Worm (Caenorhabditis elegans): ENCODE measurements around the gene scp-1.

Gene scp-1

DNA sequence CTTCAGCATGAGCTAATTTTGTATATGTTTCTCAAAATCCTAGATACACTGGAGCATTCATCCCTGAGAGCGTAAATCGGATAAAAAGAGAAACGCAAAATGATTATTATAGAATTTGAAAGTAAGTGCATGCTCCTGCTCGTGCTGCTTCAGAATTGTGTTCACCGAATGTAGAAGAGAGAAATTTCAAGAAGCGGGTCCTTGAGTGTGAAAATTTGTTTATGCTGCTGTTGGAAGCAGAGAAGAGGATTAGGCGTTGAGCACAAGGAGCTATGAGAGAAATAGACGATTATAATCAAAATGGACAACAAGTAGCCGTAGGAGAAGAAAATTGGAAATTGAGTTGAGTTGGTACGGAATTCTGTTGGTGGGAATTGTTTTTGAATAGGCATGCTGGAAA, 22.1 kb upstream of the scp-1 start:
- no peak for TF ChIP-seq nfya-1 (tag; optimal IDR thresholded peaks at IDR 0.05)
- no peak for TF ChIP-seq unc-3 (GFP tag; conservative IDR thresholded peaks at IDR 0.05)
- TF ChIP-seq unc-3 (tag; optimal IDR thresholded peaks at IDR 0.05): no peak
- TF ChIP-seq ceh-24 (tag; optimal IDR thresholded peaks at IDR 0.05): no peak
- TF ChIP-seq dve-1 (tag; optimal IDR thresholded peaks at IDR 0.05): no peak
- no peak for TF ChIP-seq pag-3 (tag; optimal IDR thresholded peaks at IDR 0.05; ENCODE audit: borderline replicate concordance)
- TF ChIP-seq pha-4 (tag; optimal IDR thresholded peaks at IDR 0.05): no peak
- peak; percentile 88 for TF ChIP-seq unc-42 (tag; optimal IDR thresholded peaks at IDR 0.05)
- TF ChIP-seq lim-6 (tag; optimal IDR thresholded peaks at IDR 0.05): no peak

DNA sequence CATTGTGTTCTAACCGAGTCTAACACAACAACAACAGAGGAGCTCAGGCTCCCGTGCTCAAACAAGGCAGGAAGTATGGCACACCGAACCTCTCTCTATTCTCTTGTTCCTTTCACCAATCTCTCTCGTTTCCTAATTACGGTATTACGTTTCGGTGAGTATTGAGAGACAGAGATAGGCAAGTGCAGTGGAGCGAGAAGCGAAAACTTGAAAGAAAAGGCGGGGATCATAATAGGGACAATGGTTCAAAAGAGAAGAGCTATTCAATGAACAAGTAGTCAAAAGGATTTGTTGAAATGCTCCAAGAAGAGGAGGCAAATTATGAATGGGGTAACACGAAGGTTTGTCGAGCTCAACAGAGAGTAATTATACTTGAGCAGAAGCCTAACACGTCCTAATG, 20.5 kb upstream of the scp-1 start:
- peak; percentile 83 for TF ChIP-seq ceh-31 (tag; optimal IDR thresholded peaks at IDR 0.05)
- peak; percentile 73 for TF ChIP-seq sox-2 (GFP tag; IDR thresholded peaks at IDR 0.05)
- TF ChIP-seq zip-5 (tag; optimal IDR thresholded peaks at IDR 0.05): no peak
- peak; percentile 48 for TF ChIP-seq ref-2 (tag; optimal IDR thresholded peaks at IDR 0.05)
- no peak for TF ChIP-seq K09A11.1 (tag; optimal IDR thresholded peaks at IDR 0.05; ENCODE audit: insufficient read depth)
- peak; percentile 34 for TF ChIP-seq ceh-2 (tag; optimal IDR thresholded peaks at IDR 0.05)
- peak; percentile 93 for TF ChIP-seq pax-1 (tag; optimal IDR thresholded peaks at IDR 0.05)
- no peak for TF ChIP-seq fkh-10 (GFP tag; optimal IDR thresholded peaks at IDR 0.05)
- TF ChIP-seq nfya-1 (tag; optimal IDR thresholded peaks at IDR 0.05): no peak
- TF ChIP-seq ceh-34 (tag; optimal IDR thresholded peaks at IDR 0.05): peak; percentile 67
- no peak for TF ChIP-seq ceh-9 (tag; optimal IDR thresholded peaks at IDR 0.05)
- peak; percentile 26 for TF ChIP-seq ceh-19 (GFP tag; optimal IDR thresholded peaks at IDR 0.05)

DNA sequence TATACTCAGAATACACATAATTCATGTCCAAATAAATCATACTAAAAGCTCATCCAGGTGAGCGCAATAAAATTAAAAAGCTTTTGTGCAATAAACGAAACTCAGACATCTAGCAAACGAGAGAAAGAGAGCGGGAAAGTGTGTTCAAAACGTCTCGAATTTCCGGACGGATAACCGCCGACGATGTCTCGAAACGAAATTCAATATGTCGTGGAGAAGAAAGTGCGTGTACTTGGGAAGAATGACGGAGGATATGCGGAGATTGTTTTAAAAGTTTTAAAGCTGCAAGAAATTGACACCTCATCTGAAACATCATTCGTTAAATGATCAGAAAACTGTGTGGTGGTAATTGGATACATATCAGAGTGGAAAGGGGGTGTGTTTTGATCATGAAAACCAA, 19.1 kb upstream of the scp-1 start:
- TF ChIP-seq ama-1 (optimal IDR thresholded peaks at IDR 0.05) (no peak), ceh-34 (tag; optimal IDR thresholded peaks at IDR 0.05) (peak; percentile 97)

DNA sequence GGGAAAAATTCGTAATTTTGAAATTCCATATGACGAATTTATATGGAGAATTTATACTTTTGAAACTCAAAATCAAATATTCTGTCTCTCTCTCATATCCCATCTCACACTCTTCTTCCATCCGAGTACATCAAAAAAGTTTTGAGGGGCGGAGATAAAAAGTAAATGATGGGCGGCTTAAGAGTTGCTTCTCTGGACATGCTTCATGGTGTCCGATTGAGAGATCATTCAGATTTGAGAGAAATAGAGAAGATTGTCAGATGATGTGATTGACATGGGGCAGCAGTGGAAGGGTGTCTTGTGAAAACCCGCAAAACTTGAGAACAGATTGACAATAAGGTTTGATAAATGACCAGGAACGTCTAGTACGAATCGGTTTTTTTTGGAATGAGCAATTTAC, 18.1 kb upstream of the scp-1 start:
- peak; percentile 44 for TF ChIP-seq unc-42 (tag; optimal IDR thresholded peaks at IDR 0.05)
- TF ChIP-seq madf-2 (tag; optimal IDR thresholded peaks at IDR 0.05): no peak
- TF ChIP-seq pha-4 (tag; optimal IDR thresholded peaks at IDR 0.05): no peak
- no peak for TF ChIP-seq pax-1 (tag; optimal IDR thresholded peaks at IDR 0.05)
- TF ChIP-seq unc-55 (GFP tag; optimal IDR thresholded peaks at IDR 0.05): peak; percentile 99
- TF ChIP-seq C08G9.2 (tag; optimal IDR thresholded peaks at IDR 0.05): no peak

DNA sequence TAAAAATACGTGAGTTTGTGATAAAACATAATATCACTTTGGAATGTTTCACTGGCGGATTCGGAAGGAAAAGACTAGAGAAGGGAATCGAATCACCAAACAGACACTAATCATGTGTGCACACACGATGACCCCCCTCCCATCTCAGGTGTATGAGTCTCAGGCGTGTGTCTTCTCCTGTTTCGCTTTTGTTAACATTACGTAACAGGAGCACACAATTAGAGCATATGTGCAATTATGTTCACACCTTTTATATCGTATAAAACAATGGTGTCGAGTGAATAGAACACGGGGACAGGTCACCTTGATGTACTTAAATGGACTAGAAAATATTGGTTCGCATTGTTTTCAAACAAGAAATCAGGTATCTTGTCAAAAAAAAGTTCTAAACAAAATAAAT, 17.0 kb upstream of the scp-1 start:
- TF ChIP-seq gmeb-2 (tag; optimal IDR thresholded peaks at IDR 0.05) (no peak), unc-86 (tag; optimal IDR thresholded peaks at IDR 0.05) (no peak), hlh-30 (tag; optimal IDR thresholded peaks at IDR 0.05; ENCODE audit: insufficient read depth) (peak; percentile 19), C38D4.7 (GFP tag; optimal IDR thresholded peaks at IDR 0.05) (no peak), ceh-31 (tag; optimal IDR thresholded peaks at IDR 0.05) (peak; percentile 1), madf-2 (tag; optimal IDR thresholded peaks at IDR 0.05) (no peak), ceh-9 (tag; optimal IDR thresholded peaks at IDR 0.05) (no peak), zip-5 (tag; optimal IDR thresholded peaks at IDR 0.05) (no peak), unc-55 (GFP tag; optimal IDR thresholded peaks at IDR 0.05) (no peak), syd-9 (tag; optimal IDR thresholded peaks at IDR 0.05) (no peak), tbx-2 (tag; optimal IDR thresholded peaks at IDR 0.05) (peak; percentile 32), tbx-7 (tag; optimal IDR thresholded peaks at IDR 0.05) (no peak), ceh-22 (tag; optimal IDR thresholded peaks at IDR 0.05) (no peak), Y22D7AL.16 (tag; optimal IDR thresholded peaks at IDR 0.05) (no peak), fax-1 (tag; optimal IDR thresholded peaks at IDR 0.05) (no peak)

All from whole organism, late embryonic.